Fruit fly (Drosophila melanogaster): Measurements from ENCODE around the gene Wnk.

Wnk gene

DNA sequence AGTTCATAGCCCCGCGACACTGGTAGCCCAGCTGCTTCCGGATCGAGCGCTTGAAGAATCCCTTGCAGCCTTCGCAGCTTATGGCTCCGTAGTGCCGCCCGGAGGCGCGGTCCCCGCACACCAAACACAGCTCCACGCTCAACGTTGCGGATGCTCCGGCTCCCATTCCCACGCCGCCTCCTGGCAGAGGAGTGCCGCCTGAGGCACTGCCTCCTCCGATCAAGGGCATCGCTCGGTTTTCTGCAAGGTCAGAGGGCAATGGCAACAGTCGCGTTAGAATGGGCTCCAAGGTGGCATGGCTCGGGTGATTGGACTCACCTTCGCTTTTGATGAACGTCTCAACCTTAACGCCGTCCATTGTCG lies 58.2 kb downstream of the Wnk start:
- peak; percentile 74; the same call in 2 of the 4 replicates for TF ChIP-seq chinmo (GFP tag; IDR thresholded peaks at IDR 0.05; ENCODE audit: partially characterized antibody)
- TF ChIP-seq CG1529 (GFP tag; optimal IDR thresholded peaks at IDR 0.05), result no peak
- TF ChIP-seq Rx (GFP tag; IDR thresholded peaks at IDR 0.05), result no peak
- TF ChIP-seq CG7963 (GFP tag; IDR thresholded peaks at IDR 0.05; ENCODE audit: partially characterized antibody), result peak; percentile 48; the same call in 1 of the 3 replicates
- TF ChIP-seq CG30403 (GFP tag; optimal IDR thresholded peaks at IDR 0.05), result no peak
- 0 out of 2 replicates have a peak, but pooled peaks have one; percentile 2 for TF ChIP-seq CG9932 (GFP tag; IDR thresholded peaks at IDR 0.05)
- peak; percentile 71 for TF ChIP-seq Med (GFP tag)
- TF ChIP-seq ftz-f1 (GFP tag; optimal IDR thresholded peaks at IDR 0.05), result peak; percentile 95
- TF ChIP-seq peb (GFP tag; IDR thresholded peaks at IDR 0.05), result 0 out of 2 replicates have a peak, but pooled peaks have one; percentile 5
- TF ChIP-seq mld (GFP tag; IDR thresholded peaks at IDR 0.05; ENCODE audit: partially characterized antibody), result 0 out of 3 replicates have a peak, but pooled peaks have one; percentile 24
- peak; percentile 52; the same call in 1 of the 2 replicates for TF ChIP-seq tna (GFP tag; IDR thresholded peaks at IDR 0.05; ENCODE audit: partially characterized antibody)
- peak; percentile 91 for TF ChIP-seq Ets65A (GFP tag)
